Fruit fly (Drosophila melanogaster): Measurements from ENCODE around the gene CG15641.

DNA sequence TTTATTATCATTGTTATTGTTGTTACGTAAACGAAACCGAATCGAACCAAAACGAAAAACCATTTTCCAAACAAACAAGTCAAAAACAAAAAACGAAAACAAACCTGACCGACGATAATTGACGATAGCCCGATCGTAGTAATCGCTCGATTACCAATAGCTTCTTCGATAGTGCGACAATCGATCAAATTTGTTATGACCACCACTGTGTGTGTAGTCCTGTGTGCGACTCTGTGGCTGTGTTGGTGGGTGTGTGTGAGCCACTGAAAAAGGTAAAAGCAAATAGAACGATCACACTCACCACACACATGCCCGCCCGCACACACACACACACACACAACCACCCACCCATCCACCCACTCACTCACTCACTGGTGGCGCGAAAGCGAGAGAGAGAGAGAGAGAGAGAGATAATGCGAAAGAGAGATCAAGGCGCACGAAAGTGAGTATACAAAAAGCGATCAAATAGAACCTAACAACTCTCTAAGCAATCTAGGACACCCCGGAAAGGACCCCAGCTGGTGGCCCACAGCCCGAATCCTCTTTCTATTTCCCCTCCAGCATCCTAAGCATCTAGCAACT is 16.9 kb downstream of the CG15641 start:
- TF ChIP-seq CG8478 (optimal IDR thresholded peaks at IDR 0.05), result no peak
- TF ChIP-seq CTCF (optimal IDR thresholded peaks at IDR 0.05), result no peak
